Fruit fly (Drosophila melanogaster): ENCODE data around the gene CG3568.

CG3568 gene

DNA sequence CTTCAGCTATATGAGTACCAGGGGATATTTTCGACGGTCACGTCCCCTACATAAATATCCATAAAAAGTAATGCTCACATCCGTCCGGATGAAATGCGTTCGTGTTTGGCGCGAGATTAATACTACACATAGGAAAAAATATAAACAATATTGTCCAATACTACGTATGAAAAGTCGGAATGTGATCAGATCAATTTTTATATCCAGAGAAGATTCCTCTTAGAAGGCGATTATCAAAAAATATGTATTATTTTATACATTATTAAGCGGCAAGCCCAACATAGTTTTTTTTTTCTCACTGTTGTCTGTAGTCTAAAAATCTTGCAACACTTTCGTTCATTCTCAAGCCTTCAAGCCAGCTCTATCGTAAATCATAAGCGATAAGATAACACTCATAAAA is 31.5 kb downstream of the CG3568 start (continued):
- no peak for TF ChIP-seq CG11762 (GFP tag; optimal IDR thresholded peaks at IDR 0.05; ENCODE audit: insufficient read depth)
- no peak for TF ChIP-seq CG6854 (GFP tag; optimal IDR thresholded peaks at IDR 0.05)
- TF ChIP-seq CG8632 (GFP tag; optimal IDR thresholded peaks at IDR 0.05), result no peak

DNA sequence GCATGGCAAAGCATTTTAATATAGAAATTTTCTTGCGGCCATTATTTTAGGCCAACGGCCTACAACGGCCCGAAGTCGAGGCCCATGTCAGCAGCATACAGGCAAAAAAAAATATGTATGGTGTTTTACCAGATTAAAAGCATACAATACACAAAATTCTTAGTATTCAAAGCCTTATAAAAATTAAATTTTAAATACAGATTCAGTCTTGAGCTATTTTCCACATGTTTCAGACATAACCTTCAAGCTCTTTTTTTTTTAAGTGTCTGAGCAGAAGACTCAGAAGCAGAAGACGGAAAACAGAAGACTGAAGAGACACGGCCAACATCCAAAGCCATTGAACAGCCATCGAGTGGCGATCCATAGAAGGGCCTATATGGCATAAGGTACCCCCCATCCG is 39.3 kb downstream of the CG3568 start:
- TF ChIP-seq CG6276 (GFP tag; optimal IDR thresholded peaks at IDR 0.05), result no peak
- TF ChIP-seq CG11762 (GFP tag; optimal IDR thresholded peaks at IDR 0.05; ENCODE audit: insufficient read depth), result no peak
- no peak for TF ChIP-seq CG6854 (GFP tag; optimal IDR thresholded peaks at IDR 0.05)
- TF ChIP-seq Met (GFP tag; optimal IDR thresholded peaks at IDR 0.05), result peak; percentile 36
- TF ChIP-seq Eip75B (GFP tag; optimal IDR thresholded peaks at IDR 0.05), result no peak
- TF ChIP-seq Lpt (GFP tag; optimal IDR thresholded peaks at IDR 0.05), result no peak
- peak; percentile 14 for TF ChIP-seq achi (GFP tag; optimal IDR thresholded peaks at IDR 0.05)
- peak; percentile 21 for TF ChIP-seq CG32006 (GFP tag; optimal IDR thresholded peaks at IDR 0.05)
- TF ChIP-seq Ets21C (GFP tag; optimal IDR thresholded peaks at IDR 0.05), result no peak
- TF ChIP-seq CG15336 (GFP tag; IDR thresholded peaks at IDR 0.05), result peak; percentile 23; the same call in 1 of the 2 replicates
- TF ChIP-seq CG31627 (GFP tag; optimal IDR thresholded peaks at IDR 0.05), result peak; percentile 3
- TF ChIP-seq eg (GFP tag; IDR thresholded peaks at IDR 0.05), result 0 out of 3 replicates have a peak, but pooled peaks have one; percentile 23
- no peak for TF ChIP-seq CG6808 (GFP tag; optimal IDR thresholded peaks at IDR 0.05)
- no peak for TF ChIP-seq Sox14 (GFP tag; optimal IDR thresholded peaks at IDR 0.05)
- peak; percentile 26 for TF ChIP-seq esn (GFP tag; optimal IDR thresholded peaks at IDR 0.05)
- TF ChIP-seq CG3919 (GFP tag; optimal IDR thresholded peaks at IDR 0.05), result peak; percentile 7
- no peak for TF ChIP-seq CG6792 (GFP tag; optimal IDR thresholded peaks at IDR 0.05)
- no peak for TF ChIP-seq CG8632 (GFP tag; optimal IDR thresholded peaks at IDR 0.05)
- peak; percentile 58 for TF ChIP-seq Eip78C (GFP tag)
- TF ChIP-seq CG10631 (GFP tag; optimal IDR thresholded peaks at IDR 0.05), result peak; percentile 29
- peak; percentile 3 for TF ChIP-seq lz (GFP tag; optimal IDR thresholded peaks at IDR 0.05)
- TF ChIP-seq cyc (GFP tag; optimal IDR thresholded peaks at IDR 0.05), result peak; percentile 3
- peak; percentile 43 for TF ChIP-seq svp (GFP tag)
- peak; percentile 24 for TF ChIP-seq Sox102F (GFP tag; optimal IDR thresholded peaks at IDR 0.05)
- TF ChIP-seq CG8119 (GFP tag; IDR thresholded peaks at IDR 0.05), result 0 out of 3 replicates have a peak, but pooled peaks have one; percentile 18
- TF ChIP-seq CG6163 (GFP tag; IDR thresholded peaks at IDR 0.05), result peak; percentile 54; the same call in 1 of the 3 replicates
- no peak for TF ChIP-seq CG10669 (GFP tag; optimal IDR thresholded peaks at IDR 0.05)
- no peak for TF ChIP-seq CG9139 (GFP tag; optimal IDR thresholded peaks at IDR 0.05)
- TF ChIP-seq OdsH (GFP tag; optimal IDR thresholded peaks at IDR 0.05), result peak; percentile 4
- no peak for TF ChIP-seq Hr38 (GFP tag; optimal IDR thresholded peaks at IDR 0.05)
- TF ChIP-seq CG34406 (GFP tag; optimal IDR thresholded peaks at IDR 0.05), result no peak
- no peak for TF ChIP-seq fd59A (GFP tag; optimal IDR thresholded peaks at IDR 0.05)
- no peak for TF ChIP-seq dsx (GFP tag; optimal IDR thresholded peaks at IDR 0.05; ENCODE audit: poor library complexity, severe bottlenecking)
- TF ChIP-seq topi (GFP tag; optimal IDR thresholded peaks at IDR 0.05), result peak; percentile 24

DNA sequence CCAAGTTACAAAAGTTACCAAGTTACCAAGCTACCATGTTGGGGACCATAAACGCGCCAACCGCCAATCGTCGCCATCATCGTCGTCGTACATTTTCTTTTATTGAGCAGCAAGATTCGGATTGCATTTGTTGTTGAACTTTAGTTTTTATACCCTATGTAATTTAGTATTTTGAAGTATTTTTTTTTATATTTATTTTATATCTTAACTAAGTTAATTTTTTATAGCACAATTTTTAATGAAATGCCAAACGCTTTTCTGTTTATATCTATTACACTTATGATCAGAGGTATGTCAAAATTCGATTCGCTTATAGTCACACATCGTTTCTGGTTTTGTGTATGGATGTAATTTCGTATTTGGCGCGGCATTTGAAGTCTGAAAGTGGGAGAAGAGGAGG is 40.0 kb downstream of the CG3568 start:
- TF ChIP-seq CG4318 (GFP tag; optimal IDR thresholded peaks at IDR 0.05), result peak; percentile 7
- TF ChIP-seq CG15336 (GFP tag; IDR thresholded peaks at IDR 0.05), result peak; percentile 74
- TF ChIP-seq Sox15 (GFP tag; optimal IDR thresholded peaks at IDR 0.05), result no peak
- peak; percentile 57 for TF ChIP-seq Eip78C (GFP tag)
- TF ChIP-seq eg (GFP tag; IDR thresholded peaks at IDR 0.05), result peak; percentile 48; the same call in 1 of the 3 replicates
- peak; percentile 45; the same call in 1 of the 3 replicates for TF ChIP-seq CG6163 (GFP tag; IDR thresholded peaks at IDR 0.05)
- no peak for TF ChIP-seq ss (GFP tag; optimal IDR thresholded peaks at IDR 0.05)
- peak; percentile 67 for TF ChIP-seq CG8119 (GFP tag; IDR thresholded peaks at IDR 0.05)
- peak; percentile 56 for TF ChIP-seq CG32006 (GFP tag; optimal IDR thresholded peaks at IDR 0.05)
- no peak for TF ChIP-seq spab (GFP tag; optimal IDR thresholded peaks at IDR 0.05)
- TF ChIP-seq Ets96B (tag; optimal IDR thresholded peaks at IDR 0.05), result no peak
- peak; percentile 16 for TF ChIP-seq Hr4 (GFP tag; optimal IDR thresholded peaks at IDR 0.05)

All from whole organism, prepupa.